1 worm cellular context compared by ENCODE assay signal in the genomic region with DNA sequence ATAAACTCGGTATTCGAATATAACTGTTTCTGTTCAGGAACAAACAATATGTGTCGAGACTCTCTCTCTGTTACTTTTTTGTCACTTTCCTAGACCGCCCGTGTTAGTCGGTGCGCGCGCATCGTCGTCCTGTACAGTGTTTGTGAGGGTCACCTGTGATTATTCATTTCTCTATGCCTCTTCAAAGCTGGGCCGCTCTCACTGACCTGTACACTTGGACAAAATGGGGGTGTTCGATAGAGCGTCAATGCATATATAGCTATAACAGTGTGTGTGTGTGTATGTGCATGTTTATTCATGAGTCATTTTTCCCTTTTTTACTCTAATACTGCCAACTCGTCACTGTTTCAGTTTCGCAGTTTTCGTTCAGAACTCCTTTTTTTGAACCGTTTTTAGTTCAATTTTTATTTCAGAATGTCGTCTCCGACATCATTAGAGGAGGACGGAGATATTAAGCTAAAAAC.
TF ChIP-seq lines count a peak whose summit lies in the region.

TSS of gene pkc-3 (plus strand) at position 414 of the 464 bp plus-strand sequence.

TF ChIP-seq in whole organism, L4 larva, 104 proteins besides CTCF, POLR2A, EP300 and RAD21 (continued from another document):
- TF ChIP-seq T20F7.1 (GFP tag; optimal IDR thresholded peaks at IDR 0.05; lab: Kevin White, UChicago) (peak; percentile 76), hlh-30 (tag; optimal IDR thresholded peaks at IDR 0.05; lab: Kevin White, UChicago; ENCODE audit: insufficient read depth) (peak; percentile 83), zfp-3 (GFP tag; conservative IDR thresholded peaks at IDR 0.05; lab: Robert Waterston, UW) (peak; percentile 61; the same call in 1 of the 2 replicates), pha-4 (GFP tag; IDR thresholded peaks at IDR 0.05; lab: Robert Waterston, UW) (peak; percentile 39; the same call in 1 of the 2 replicates), pha-4 (tag; optimal IDR thresholded peaks at IDR 0.05; lab: Kevin White, UChicago) (peak; percentile 68), lin-1 (GFP tag; IDR thresholded peaks at IDR 0.05; lab: Robert Waterston, UW) (0 out of 2 replicates have a peak, but pooled peaks have one; percentile 53), nhr-41 (GFP tag; IDR thresholded peaks at IDR 0.05; lab: Robert Waterston, UW) (peak; percentile 87), T26A8.4 (GFP tag; IDR thresholded peaks at IDR 0.05; lab: Robert Waterston, UW) (peak; percentile 78), zip-11 (GFP tag; IDR thresholded peaks at IDR 0.05; lab: Robert Waterston, UW) (no peak), dmd-8 (GFP tag; IDR thresholded peaks at IDR 0.05; lab: Robert Waterston, UW) (0 out of 2 replicates have a peak, but pooled peaks have one; percentile 52)
TF ChIP-seq in whole organism, L4 larva: peak in this region for 47.
